Worm (Caenorhabditis elegans) whole organism, L4 larva: ENCODE data around the gene C36C5.14.

ENCODE experiments used
- R02D3.7 ChIP-seq: fragments of 150-350 bp; sonication (generic microtip); optimal IDR thresholded peaks from 3 replicates; lab custom pipeline; 2014; ENCODE audit warnings: missing biosample characterization, missing genetic modification characterization
- ama-1 ChIP-seq: fragments of 150-350 bp; optimal IDR thresholded peaks from 2 replicates; lab custom pipeline; 2014; ENCODE audit warnings: inconsistent platforms, mixed read lengths
- ceh-28 ChIP-seq: fragments of 150-350 bp; optimal IDR thresholded peaks from 2 replicates; lab custom pipeline; 2014; ENCODE audit warnings: missing biosample characterization, missing genetic modification reagents, missing genetic modification characterization
- dmd-6 ChIP-seq: fragments of 200-800 bp; sonication (Bioruptor generic); IDR thresholded peaks from 2 replicates; pipeline ENCODE4 v1.3.6; 2022; ENCODE audit warnings: missing genetic modification reagents, missing genetic modification characterization, missing compliant biosample characterization
- egl-43 ChIP-seq: fragments of 200-800 bp; sonication (Bioruptor generic); IDR thresholded peaks from 2 replicates; pipeline ENCODE4 v1.3.6; 2022; ENCODE audit warnings: missing genetic modification reagents, missing genetic modification characterization, missing compliant biosample characterization
- fos-1 ChIP-seq: fragments of 150-350 bp; optimal IDR thresholded peaks from 2 replicates; lab custom pipeline; 2014; ENCODE audit warnings: missing biosample characterization, missing genetic modification characterization
- lin-39 ChIP-seq: fragments of 150-350 bp; optimal IDR thresholded peaks from 2 replicates; lab custom pipeline; 2014; ENCODE audit warnings: missing biosample characterization, missing genetic modification reagents, missing genetic modification characterization
- nhr-11 ChIP-seq: fragments of 150-350 bp; optimal IDR thresholded peaks from 2 replicates; lab custom pipeline; 2014; ENCODE audit warnings: missing biosample characterization, missing genetic modification characterization
- nhr-25 ChIP-seq: sonication (generic microtip); optimal IDR thresholded peaks from 2 replicates; lab custom pipeline; 2017; ENCODE audit warnings: missing genetic modification characterization, mild to moderate bottlenecking, missing compliant biosample characterization, antibody characterized with exemption, moderate library complexity, borderline replicate concordance; ENCODE audit not compliant: insufficient read depth
- nhr-77 ChIP-seq: fragments of 150-350 bp; optimal IDR thresholded peaks from 2 replicates; lab custom pipeline; 2014; ENCODE audit warnings: missing biosample characterization, missing genetic modification characterization
- saeg-2 ChIP-seq: fragments of 200-800 bp; sonication (Bioruptor generic); IDR thresholded peaks from 2 replicates; pipeline ENCODE4 v1.3.6; 2022; ENCODE audit warnings: missing genetic modification reagents, missing genetic modification characterization, missing compliant biosample characterization
- spr-1 ChIP-seq: sonication (generic microtip); optimal IDR thresholded peaks from 2 replicates; lab custom pipeline; 2016; ENCODE audit warnings: mild to moderate bottlenecking, missing genetic modification characterization, missing compliant biosample characterization

- no peak for TF ChIP-seq R02D3.7 (tag; lab: Kevin White, UChicago)
- no peak for TF ChIP-seq saeg-2
- TF ChIP-seq dmd-6 (GFP tag; lab: Robert Waterston, UW): no peak
- no peak for TF ChIP-seq egl-43
- TF ChIP-seq nhr-77 (tag; lab: Kevin White, UChicago): no peak
- TF ChIP-seq ama-1: no peak
- TF ChIP-seq nhr-25: no peak
- no peak for TF ChIP-seq ceh-28
- TF ChIP-seq spr-1 (tag; lab: Kevin White, UChicago): no peak
- no peak for TF ChIP-seq fos-1 (tag; lab: Kevin White, UChicago)
- no peak for TF ChIP-seq nhr-11 (tag; lab: Kevin White, UChicago)
- TF ChIP-seq lin-39 (tag; lab: Kevin White, UChicago): no peak
Measured at ce11 chrV:3185855-3186254, 20.5 kb upstream of the C36C5.14 start.
